Fruit fly (Drosophila melanogaster): ENCODE results near the gene S-Lap3.

Gene S-Lap3

dm6 chr3L:10516707-10517450 is 51.9 kb downstream of the S-Lap3 start:
- TF ChIP-seq lbe (GFP tag; optimal IDR thresholded peaks at IDR 0.05): no peak
- TF ChIP-seq so (GFP tag; IDR thresholded peaks at IDR 0.05): no peak
- no peak for TF ChIP-seq CG13296 (GFP tag; optimal IDR thresholded peaks at IDR 0.05)
- TF ChIP-seq Dek (tag; optimal IDR thresholded peaks at IDR 0.05): no peak
- no peak for TF ChIP-seq CG14965 (GFP tag; optimal IDR thresholded peaks at IDR 0.05; ENCODE audit: borderline replicate concordance)
- TF ChIP-seq trem (tag; optimal IDR thresholded peaks at IDR 0.05): no peak
- peak; percentile 14 for TF ChIP-seq Med (GFP tag)
- no peak for TF ChIP-seq jing (GFP tag; optimal IDR thresholded peaks at IDR 0.05)
- no peak for TF ChIP-seq Doc2 (GFP tag; IDR thresholded peaks at IDR 0.05)
- peak; percentile 38 for TF ChIP-seq CG12391 (tag; optimal IDR thresholded peaks at IDR 0.05)
- no peak for TF ChIP-seq CG13123 (GFP tag; optimal IDR thresholded peaks at IDR 0.05)
- TF ChIP-seq Hand (GFP tag; optimal IDR thresholded peaks at IDR 0.05): no peak
- no peak for TF ChIP-seq corto (GFP tag; optimal IDR thresholded peaks at IDR 0.05)
- TF ChIP-seq luna (GFP tag; optimal IDR thresholded peaks at IDR 0.05): no peak
- TF ChIP-seq CG18619 (GFP tag; optimal IDR thresholded peaks at IDR 0.05): no peak
- TF ChIP-seq pita (GFP tag; optimal IDR thresholded peaks at IDR 0.05): no peak
- TF ChIP-seq C15 (GFP tag; IDR thresholded peaks at IDR 0.05): no peak
- TF ChIP-seq CG9876 (GFP tag; optimal IDR thresholded peaks at IDR 0.05): no peak
- no peak for TF ChIP-seq dati (GFP tag; IDR thresholded peaks at IDR 0.05)
- TF ChIP-seq CG9797 (GFP tag; optimal IDR thresholded peaks at IDR 0.05): no peak
- TF ChIP-seq vvl (GFP tag; IDR thresholded peaks at IDR 0.05): no peak
- TF ChIP-seq Jarid2 (GFP tag; optimal IDR thresholded peaks at IDR 0.05): no peak
- TF ChIP-seq D19A (tag; optimal IDR thresholded peaks at IDR 0.05): no peak
- no peak for TF ChIP-seq CG4820 (GFP tag; optimal IDR thresholded peaks at IDR 0.05)
- TF ChIP-seq Dfd (GFP tag; optimal IDR thresholded peaks at IDR 0.05): no peak
- no peak for TF ChIP-seq toy (GFP tag; IDR thresholded peaks at IDR 0.05)
- TF ChIP-seq Ravus (GFP tag; IDR thresholded peaks at IDR 0.05): no peak
- TF ChIP-seq pnt (GFP tag; optimal IDR thresholded peaks at IDR 0.05): no peak
- TF ChIP-seq grau (tag; optimal IDR thresholded peaks at IDR 0.05): peak; percentile 87
- TF ChIP-seq sc (optimal IDR thresholded peaks at IDR 0.05): no peak
- TF ChIP-seq sc (GFP tag; optimal IDR thresholded peaks at IDR 0.05): no peak
- TF ChIP-seq CG4617 (GFP tag; optimal IDR thresholded peaks at IDR 0.05; ENCODE audit: borderline replicate concordance): no peak
- TF ChIP-seq Pdp1 (GFP tag; optimal IDR thresholded peaks at IDR 0.05): no peak
- TF ChIP-seq CG8765 (GFP tag; IDR thresholded peaks at IDR 0.05): no peak
- TF ChIP-seq CG33557 (GFP tag; optimal IDR thresholded peaks at IDR 0.05): no peak
- peak; percentile 18 for TF ChIP-seq CG7556 (GFP tag; optimal IDR thresholded peaks at IDR 0.05)
- TF ChIP-seq dysf (GFP tag; IDR thresholded peaks at IDR 0.05): no peak
- no peak for TF ChIP-seq CG12299 (tag; optimal IDR thresholded peaks at IDR 0.05)
- peak in 1 of 2 experiments; percentile 10 for TF ChIP-seq eve (GFP tag; optimal IDR thresholded peaks at IDR 0.05)
- TF ChIP-seq schlank (tag; optimal IDR thresholded peaks at IDR 0.05): no peak
- TF ChIP-seq GATAe (GFP tag; conservative IDR thresholded peaks at IDR 0.05): no peak
- no peak for TF ChIP-seq Usf (GFP tag; optimal IDR thresholded peaks at IDR 0.05)
- 0 out of 2 replicates have a peak, but pooled peaks have one; percentile 7 for TF ChIP-seq ara (GFP tag; IDR thresholded peaks at IDR 0.05)
- TF ChIP-seq inv (GFP tag; IDR thresholded peaks at IDR 0.05; ENCODE audit: partially characterized antibody): no peak
- no peak for TF ChIP-seq Dip2 (GFP tag; IDR thresholded peaks at IDR 0.05)
- TF ChIP-seq Xbp1 (GFP tag; optimal IDR thresholded peaks at IDR 0.05): no peak
- no peak for TF ChIP-seq zen (tag; optimal IDR thresholded peaks at IDR 0.05)
- no peak for TF ChIP-seq unpg (GFP tag; optimal IDR thresholded peaks at IDR 0.05)
- 0 out of 2 replicates have a peak, but pooled peaks have one; percentile 29 for TF ChIP-seq Xrp1 (GFP tag; IDR thresholded peaks at IDR 0.05)
- TF ChIP-seq E2f1 (GFP tag; IDR thresholded peaks at IDR 0.05): no peak; the same call in 1 of the 2 replicates
- no peak for TF ChIP-seq kay (GFP tag; optimal IDR thresholded peaks at IDR 0.05)
